Worm (Caenorhabditis elegans): ENCODE data around the gene sfxn-1.4.

Gene sfxn-1.4

ce11 chrII:11645383-11645782 lies 35.7 kb downstream of the sfxn-1.4 start:
- TF ChIP-seq fkh-10 (GFP tag; optimal IDR thresholded peaks at IDR 0.05) (no peak), nhr-43 (tag; optimal IDR thresholded peaks at IDR 0.05; ENCODE audit: poor library complexity, severe bottlenecking) (peak; percentile 51), nhr-23 (tag; optimal IDR thresholded peaks at IDR 0.05) (no peak), fkh-2 (tag; optimal IDR thresholded peaks at IDR 0.05) (no peak), lin-39 (tag; optimal IDR thresholded peaks at IDR 0.05) (no peak), tbx-2 (tag; optimal IDR thresholded peaks at IDR 0.05) (no peak)

DNA sequence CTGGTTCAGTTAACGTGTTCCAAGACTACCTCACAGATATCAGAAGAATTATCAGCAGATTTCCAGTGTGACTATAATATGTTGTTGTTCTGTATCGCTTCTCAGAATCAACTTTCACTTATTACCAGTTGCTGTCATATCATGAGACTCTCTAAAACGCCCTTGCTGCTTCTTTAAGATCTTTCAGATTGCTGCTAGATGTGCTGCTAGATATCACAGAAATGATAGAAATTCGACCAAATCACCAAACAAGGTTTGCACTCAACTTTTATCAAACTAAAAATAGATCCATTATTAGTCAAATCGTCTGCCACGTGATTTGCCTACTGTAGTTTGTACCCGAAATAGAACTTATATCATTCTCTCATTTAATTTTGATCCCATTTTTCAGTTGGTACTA lies 36.5 kb downstream of the sfxn-1.4 start:
- no peak for TF ChIP-seq ceh-28 (tag; optimal IDR thresholded peaks at IDR 0.05)
- no peak for TF ChIP-seq ama-1 (optimal IDR thresholded peaks at IDR 0.05)
- TF ChIP-seq ceh-16 (tag; optimal IDR thresholded peaks at IDR 0.05), result no peak
- no peak for TF ChIP-seq pha-4 (tag; optimal IDR thresholded peaks at IDR 0.05)
- TF ChIP-seq daf-12 (tag; optimal IDR thresholded peaks at IDR 0.05), result no peak
- no peak for TF ChIP-seq lin-15B (tag; optimal IDR thresholded peaks at IDR 0.05)
- no peak for TF ChIP-seq egl-27 (tag; optimal IDR thresholded peaks at IDR 0.05)
- no peak for TF ChIP-seq jun-1 (tag; optimal IDR thresholded peaks at IDR 0.05)
- TF ChIP-seq skn-1 (tag; optimal IDR thresholded peaks at IDR 0.05), result no peak
- TF ChIP-seq nhr-77 (tag; optimal IDR thresholded peaks at IDR 0.05), result no peak
- no peak for TF ChIP-seq sea-2 (GFP tag; optimal IDR thresholded peaks at IDR 0.05)
- TF ChIP-seq nfya-1 (tag; optimal IDR thresholded peaks at IDR 0.05; ENCODE audit: insufficient read depth), result no peak
- no peak for TF ChIP-seq pqm-1 (tag; optimal IDR thresholded peaks at IDR 0.05)
- TF ChIP-seq unc-39 (tag; optimal IDR thresholded peaks at IDR 0.05), result no peak
- no peak for TF ChIP-seq tbx-2 (tag; optimal IDR thresholded peaks at IDR 0.05)
- TF ChIP-seq nhr-76 (tag; optimal IDR thresholded peaks at IDR 0.05), result no peak
- no peak for TF ChIP-seq lsy-12 (tag; optimal IDR thresholded peaks at IDR 0.05)

- TF ChIP-seq ztf-11 (tag; optimal IDR thresholded peaks at IDR 0.05) (no peak), nfya-1 (tag; optimal IDR thresholded peaks at IDR 0.05; ENCODE audit: insufficient read depth) (peak; percentile 67), nhr-76 (tag; optimal IDR thresholded peaks at IDR 0.05) (no peak), elt-1 (tag; optimal IDR thresholded peaks at IDR 0.05) (no peak), nhr-12 (tag; optimal IDR thresholded peaks at IDR 0.05) (no peak), ceh-82 (tag; optimal IDR thresholded peaks at IDR 0.05) (no peak), egl-5 (tag; optimal IDR thresholded peaks at IDR 0.05) (no peak), ceh-16 (tag; optimal IDR thresholded peaks at IDR 0.05) (no peak), hmg-11 (tag; optimal IDR thresholded peaks at IDR 0.05) (no peak)
Measured at ce11 chrII:11642736-11643135, 38.3 kb downstream of the sfxn-1.4 start.

DNA sequence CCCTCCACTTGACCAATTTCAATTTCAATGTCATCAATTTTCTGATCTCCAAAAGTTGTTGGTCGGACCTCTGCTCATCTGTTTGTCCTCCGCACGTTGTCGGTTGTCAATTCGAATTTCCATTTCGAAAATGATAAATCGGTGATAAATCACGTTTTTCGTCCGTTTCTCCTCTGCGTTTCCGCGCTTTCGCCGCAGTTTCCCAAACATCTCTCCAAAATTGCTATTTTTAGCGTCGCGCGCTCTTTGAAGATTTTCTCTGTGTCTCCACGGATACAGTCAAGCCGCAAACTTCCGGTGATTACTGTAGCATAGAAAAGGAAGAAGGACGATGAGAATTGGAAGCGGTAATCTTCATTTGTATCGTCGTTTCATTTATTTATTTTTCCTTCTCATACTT lies 39.0 kb downstream of the sfxn-1.4 start:
- TF ChIP-seq nhr-25 (tag; optimal IDR thresholded peaks at IDR 0.05) (peak; percentile 39), ceh-82 (tag; optimal IDR thresholded peaks at IDR 0.05) (no peak), nfya-1 (tag; optimal IDR thresholded peaks at IDR 0.05; ENCODE audit: insufficient read depth) (peak; percentile 20), nhr-43 (tag; optimal IDR thresholded peaks at IDR 0.05; ENCODE audit: poor library complexity, severe bottlenecking) (peak; percentile 64), tbx-2 (tag; optimal IDR thresholded peaks at IDR 0.05) (peak; percentile 48), unc-39 (tag; optimal IDR thresholded peaks at IDR 0.05) (no peak), jun-1 (tag; optimal IDR thresholded peaks at IDR 0.05) (no peak), unc-62 (GFP tag; optimal IDR thresholded peaks at IDR 0.05) (no peak), lin-15B (tag; optimal IDR thresholded peaks at IDR 0.05) (no peak), mml-1 (tag; optimal IDR thresholded peaks at IDR 0.05) (no peak), nhr-23 (tag; optimal IDR thresholded peaks at IDR 0.05) (peak; percentile 51), ama-1 (optimal IDR thresholded peaks at IDR 0.05) (peak; percentile 17)

ce11 chrII:11637817-11638216 lies 43.2 kb downstream of the sfxn-1.4 start:
- TF ChIP-seq ama-1 (optimal IDR thresholded peaks at IDR 0.05), result no peak

DNA sequence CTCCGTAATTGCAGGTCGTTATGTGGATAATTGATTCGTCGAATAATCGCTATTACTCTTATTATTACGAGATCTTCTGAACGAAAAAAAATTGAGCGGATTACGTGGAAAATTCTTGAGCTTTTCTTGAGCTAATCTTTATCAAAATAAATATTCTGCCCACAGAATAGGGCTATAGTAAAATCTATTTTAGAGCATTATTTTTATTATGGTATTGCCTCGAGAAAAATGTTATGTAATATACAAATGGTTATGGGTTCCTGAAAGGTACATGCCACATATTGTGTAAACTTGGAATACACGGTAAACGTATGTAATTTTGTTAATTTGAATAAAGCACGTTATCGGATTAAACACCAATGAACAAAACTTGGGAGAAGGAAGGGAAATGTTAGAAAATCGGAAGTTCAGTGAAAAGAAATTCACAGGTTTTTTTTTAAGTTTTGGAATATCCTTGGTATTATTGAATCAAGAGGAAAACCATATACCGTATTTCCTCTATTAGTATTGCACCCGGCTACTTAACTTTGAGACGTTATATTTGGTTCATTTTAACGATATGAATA lies 43.8 kb downstream of the sfxn-1.4 start:
- TF ChIP-seq nhr-25 (tag; optimal IDR thresholded peaks at IDR 0.05), result peak; percentile 46
- no peak for TF ChIP-seq jun-1 (tag; optimal IDR thresholded peaks at IDR 0.05)
- peak; percentile 58 for TF ChIP-seq pha-4 (tag; optimal IDR thresholded peaks at IDR 0.05)
- TF ChIP-seq lin-39 (tag; optimal IDR thresholded peaks at IDR 0.05), result no peak
- TF ChIP-seq aly-2 (tag; optimal IDR thresholded peaks at IDR 0.05), result peak; percentile 54
- TF ChIP-seq nhr-23 (tag; optimal IDR thresholded peaks at IDR 0.05), result peak; percentile 18
- peak; percentile 30 for TF ChIP-seq tbx-2 (tag; optimal IDR thresholded peaks at IDR 0.05)
- peak; percentile 1 for TF ChIP-seq nhr-67 (tag; optimal IDR thresholded peaks at IDR 0.05)
- peak; percentile 72 for TF ChIP-seq nhr-43 (tag; optimal IDR thresholded peaks at IDR 0.05; ENCODE audit: poor library complexity, severe bottlenecking)
- no peak for TF ChIP-seq snpc-4 (tag; optimal IDR thresholded peaks at IDR 0.05)
- peak; percentile 43 for TF ChIP-seq nhr-77 (tag; optimal IDR thresholded peaks at IDR 0.05)
- peak; percentile 2 for TF ChIP-seq ama-1 (optimal IDR thresholded peaks at IDR 0.05)
- TF ChIP-seq ceh-28 (tag; optimal IDR thresholded peaks at IDR 0.05), result peak; percentile 29
- TF ChIP-seq ZK546.5 (tag; optimal IDR thresholded peaks at IDR 0.05), result no peak
- no peak for TF ChIP-seq nhr-12 (tag; optimal IDR thresholded peaks at IDR 0.05)
- TF ChIP-seq ztf-4 (tag; optimal IDR thresholded peaks at IDR 0.05), result peak; percentile 82
